Worm (Caenorhabditis elegans) whole organism, L1 larva: Measurements from ENCODE around the gene lig-1.

Experiments
- F16B12.6 ChIP-seq: fragments of 150-350 bp; optimal IDR thresholded peaks from 2 replicates; lab custom pipeline; 2014; ENCODE audit warnings: missing biosample characterization, missing genetic modification characterization
- aly-2 ChIP-seq: fragments of 150-350 bp; optimal IDR thresholded peaks from 2 replicates; lab custom pipeline; 2014; ENCODE audit warnings: missing biosample characterization, missing genetic modification characterization
- ceh-88 ChIP-seq: fragments of 200-800 bp; sonication (Bioruptor generic); IDR thresholded peaks from 2 replicates; pipeline ENCODE4 v1.3.6; 2022; ENCODE audit warnings: missing genetic modification characterization, missing compliant biosample characterization
- ces-1 ChIP-seq: fragments of 150-350 bp; optimal IDR thresholded peaks from 2 replicates; lab custom pipeline; 2014; ENCODE audit warnings: missing biosample characterization, missing genetic modification reagents, missing genetic modification characterization
- efl-1 ChIP-seq, 4 experiments: fragments of 150-350 bp; optimal IDR thresholded peaks in 3 of 4; peaks in 1 of 4; 1 replicate in 1 of 4; 2 replicates in 3 of 4; lab custom pipeline; 2014; ENCODE audit warnings: missing biosample characterization in 2 of 4, missing genetic modification characterization in 2 of 4, missing genetic modification reagents in 2 of 4
- egl-27 ChIP-seq, 2 experiments: fragments of 150-350 bp in 1 of 2; sonication (generic microtip); optimal IDR thresholded peaks; 3 replicates each; lab custom pipeline; 2017 to 2018; ENCODE audit warnings: missing biosample characterization in 2 of 2, missing genetic modification characterization in 2 of 2, missing genetic modification reagents in 2 of 2
- elt-2 ChIP-seq: sonication (generic microtip); optimal IDR thresholded peaks from 2 replicates; lab custom pipeline; 2016; ENCODE audit warnings: missing genetic modification characterization, mild to moderate bottlenecking, inconsistent platforms, missing compliant biosample characterization, missing genetic modification reagents
- ets-5 ChIP-seq: fragments of 200-800 bp; sonication (Bioruptor generic); IDR thresholded peaks from 2 replicates; pipeline ENCODE4 v1.3.6; 2022; ENCODE audit warnings: missing genetic modification characterization, missing compliant biosample characterization
- fkh-4 ChIP-seq: sonication (generic microtip); optimal IDR thresholded peaks from 2 replicates; lab custom pipeline; 2016; ENCODE audit warnings: missing compliant biosample characterization, missing genetic modification characterization, borderline replicate concordance
- grh-1 ChIP-seq: fragments of 200-800 bp; sonication (Bioruptor generic); IDR thresholded peaks from 2 replicates; pipeline ENCODE4 v1.3.6; 2022; ENCODE audit warnings: missing genetic modification reagents, missing genetic modification characterization, missing compliant biosample characterization
- hlh-17 ChIP-seq: fragments of 200-800 bp; sonication (Bioruptor generic); optimal IDR thresholded peaks from 2 replicates; lab custom pipeline; 2018; ENCODE audit warnings: missing genetic modification characterization, mild to moderate bottlenecking, missing compliant biosample characterization, moderate library complexity, borderline replicate concordance
- hlh-4 ChIP-seq: sonication (generic microtip); optimal IDR thresholded peaks from 2 replicates; lab custom pipeline; 2016; ENCODE audit warnings: mild to moderate bottlenecking, missing genetic modification characterization, missing compliant biosample characterization
- isw-1 ChIP-seq: fragments of 200-800 bp; sonication (Bioruptor generic); IDR thresholded peaks from 2 replicates; pipeline ENCODE4 v1.3.6; 2022; ENCODE audit warnings: missing genetic modification characterization, missing compliant biosample characterization
- jun-1 ChIP-seq: fragments of 150-350 bp; optimal IDR thresholded peaks from 2 replicates; lab custom pipeline; 2014; ENCODE audit warnings: missing biosample characterization, missing genetic modification reagents, missing genetic modification characterization
- lin-14 ChIP-seq: fragments of 200-800 bp; sonication (Bioruptor generic); optimal IDR thresholded peaks from 2 replicates; lab custom pipeline; 2018; ENCODE audit warnings: mild to moderate bottlenecking, missing genetic modification characterization, moderate library complexity, missing compliant biosample characterization
- lin-35 ChIP-seq, 2 experiments: fragments of 150-350 bp; optimal IDR thresholded peaks; 2 replicates each; lab custom pipeline; 2014; ENCODE audit warnings: missing biosample characterization in 2 of 2, missing genetic modification characterization in 2 of 2, missing genetic modification reagents in 2 of 2
- lsy-2 ChIP-seq, 2 experiments: fragments of 150-350 bp; optimal IDR thresholded peaks; 2 replicates each; lab custom pipeline; 2014; ENCODE audit warnings: missing biosample characterization in 2 of 2, missing genetic modification characterization in 2 of 2
- mab-9 ChIP-seq: fragments of 200-800 bp; sonication (Bioruptor generic); IDR thresholded peaks from 2 replicates; pipeline ENCODE4 v1.3.6; 2022; ENCODE audit warnings: missing genetic modification reagents, missing genetic modification characterization, missing compliant biosample characterization
- mdl-1 ChIP-seq, 2 experiments: fragments of 150-350 bp; optimal IDR thresholded peaks; 2 replicates each; lab custom pipeline; 2014 to 2017; ENCODE audit warnings: missing biosample characterization in 2 of 2, missing genetic modification characterization in 2 of 2, inconsistent platforms in 1 of 2
- nhr-11 ChIP-seq: fragments of 150-350 bp; optimal IDR thresholded peaks from 2 replicates; lab custom pipeline; 2014; ENCODE audit warnings: missing biosample characterization, missing genetic modification characterization
- nhr-12 ChIP-seq: sonication (generic microtip); optimal IDR thresholded peaks from 2 replicates; lab custom pipeline; 2017; ENCODE audit warnings: missing biosample characterization, missing genetic modification characterization
- nhr-20 ChIP-seq: sonication (generic microtip); optimal IDR thresholded peaks from 2 replicates; lab custom pipeline; 2016; ENCODE audit warnings: mild to moderate bottlenecking, missing genetic modification characterization, missing compliant biosample characterization
- nhr-237 ChIP-seq: fragments of 150-350 bp; optimal IDR thresholded peaks from 2 replicates; lab custom pipeline; 2014; ENCODE audit warnings: missing biosample characterization, missing genetic modification characterization
- nhr-28 ChIP-seq: fragments of 150-350 bp; optimal IDR thresholded peaks from 2 replicates; lab custom pipeline; 2014; ENCODE audit warnings: missing biosample characterization, missing genetic modification characterization
- nhr-47 ChIP-seq: sonication (generic microtip); optimal IDR thresholded peaks from 2 replicates; lab custom pipeline; 2016; ENCODE audit warnings: mild to moderate bottlenecking, missing genetic modification characterization, moderate library complexity, missing compliant biosample characterization
- nhr-71 ChIP-seq: sonication (generic microtip); optimal IDR thresholded peaks from 2 replicates; lab custom pipeline; 2016; ENCODE audit warnings: mild to moderate bottlenecking, missing genetic modification characterization, moderate library complexity, missing compliant biosample characterization
- nhr-84 ChIP-seq: sonication (generic microtip); optimal IDR thresholded peaks from 2 replicates; lab custom pipeline; 2017; ENCODE audit warnings: missing biosample characterization, missing genetic modification characterization
- nhr-85 ChIP-seq: sonication (generic microtip); peaks from one replicate; lab custom pipeline; 2016; ENCODE audit warnings: missing genetic modification characterization, inconsistent platforms, missing compliant biosample characterization
- nhr-90 ChIP-seq: sonication (generic microtip); optimal IDR thresholded peaks from 2 replicates; lab custom pipeline; 2016; ENCODE audit warnings: mild to moderate bottlenecking, missing genetic modification characterization, missing compliant biosample characterization; ENCODE audit not compliant: poor library complexity
- pax-3 ChIP-seq: fragments of 200-800 bp; sonication (Bioruptor generic); optimal IDR thresholded peaks from 2 replicates; lab custom pipeline; 2018; ENCODE audit warnings: mild to moderate bottlenecking, missing genetic modification characterization, moderate library complexity, missing compliant biosample characterization
- pqm-1 ChIP-seq: sonication (generic microtip); optimal IDR thresholded peaks from 3 replicates; lab custom pipeline; 2017; ENCODE audit warnings: missing biosample characterization, missing genetic modification characterization
- snpc-4 ChIP-seq: fragments of 150-350 bp; optimal IDR thresholded peaks from 2 replicates; lab custom pipeline; 2014; ENCODE audit warnings: missing biosample characterization, missing genetic modification characterization
- snu-23 ChIP-seq: sonication (generic microtip); optimal IDR thresholded peaks from 2 replicates; lab custom pipeline; 2016; ENCODE audit warnings: missing genetic modification characterization, missing compliant biosample characterization
- sox-4 ChIP-seq: sonication (generic microtip); optimal IDR thresholded peaks from 2 replicates; lab custom pipeline; 2016; ENCODE audit warnings: missing genetic modification characterization, missing compliant biosample characterization
- sptf-1 ChIP-seq: fragments of 150-350 bp; optimal IDR thresholded peaks from 2 replicates; lab custom pipeline; 2014; ENCODE audit warnings: missing biosample characterization, missing genetic modification characterization
- swsn-7 ChIP-seq: sonication (generic microtip); optimal IDR thresholded peaks from 2 replicates; lab custom pipeline; 2016; ENCODE audit warnings: missing genetic modification characterization, missing compliant biosample characterization
- tlp-1 ChIP-seq: fragments of 150-350 bp; optimal IDR thresholded peaks from 2 replicates; lab custom pipeline; 2014; ENCODE audit warnings: missing biosample characterization, missing genetic modification characterization
- unc-130 ChIP-seq: fragments of 150-350 bp; optimal IDR thresholded peaks from 2 replicates; lab custom pipeline; 2017; ENCODE audit warnings: missing biosample characterization, missing genetic modification characterization, inconsistent platforms
- unc-30 ChIP-seq: sonication (generic microtip); optimal IDR thresholded peaks from 2 replicates; lab custom pipeline; 2017; ENCODE audit warnings: missing biosample characterization, missing genetic modification characterization
- unc-62 ChIP-seq: fragments of 150-350 bp; optimal IDR thresholded peaks from 2 replicates; lab custom pipeline; 2014; ENCODE audit warnings: missing biosample characterization, missing genetic modification reagents, missing genetic modification characterization
- unc-86 ChIP-seq: sonication (generic microtip); optimal IDR thresholded peaks from 2 replicates; lab custom pipeline; 2016; ENCODE audit warnings: missing genetic modification characterization, missing compliant biosample characterization
- xbp-1 ChIP-seq: sonication (generic microtip); optimal IDR thresholded peaks from 2 replicates; lab custom pipeline; 2016; ENCODE audit warnings: missing genetic modification characterization, missing compliant biosample characterization

lig-1 gene

DNA sequence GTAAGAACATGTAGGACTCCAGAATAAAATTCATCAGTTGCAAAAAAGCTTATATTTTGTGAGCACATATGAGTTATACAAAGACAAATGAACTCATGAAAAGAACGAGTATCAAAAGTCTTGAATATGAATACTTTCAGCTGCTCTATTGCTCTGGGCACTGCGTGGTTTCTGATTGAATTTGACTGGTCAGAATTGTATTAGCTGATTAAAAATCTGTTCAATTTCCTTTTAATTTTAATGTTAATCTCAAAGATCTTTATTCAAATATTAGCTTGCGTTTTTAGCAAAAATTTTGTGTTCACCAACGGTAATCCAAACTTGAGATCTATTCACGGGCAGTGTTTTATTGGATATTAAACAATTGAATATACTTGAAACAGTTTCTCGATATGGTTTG lies 15.8 kb upstream of the lig-1 start, which contains the start of gene srh-184:
TSS of gene srh-184 (minus strand) at position 101 of the 400 bp plus-strand sequence.
- no peak for TF ChIP-seq nhr-11
- TF ChIP-seq F16B12.6 (tag; lab: Kevin White, UChicago), result no peak
- TF ChIP-seq unc-130 (tag; lab: Kevin White, UChicago), result no peak
- TF ChIP-seq tlp-1 (tag; lab: Kevin White, UChicago), result no peak
- TF ChIP-seq lsy-2 (tag; optimal IDR thresholded peaks at IDR 0.05; lab: Kevin White, UChicago), result no peak
- TF ChIP-seq pax-3 (tag; lab: Kevin White, UChicago), result no peak
- TF ChIP-seq mab-9 (GFP tag; lab: Robert Waterston, UW), result no peak
- TF ChIP-seq jun-1 (tag; lab: Kevin White, UChicago), result no peak
- TF ChIP-seq nhr-12 (tag; lab: Kevin White, UChicago), result no peak
- no peak for TF ChIP-seq elt-2 (tag; lab: Kevin White, UChicago)
- no peak for TF ChIP-seq nhr-237 (tag; lab: Kevin White, UChicago)
- no peak for TF ChIP-seq nhr-85
- no peak for TF ChIP-seq aly-2 (tag; lab: Kevin White, UChicago)
- no peak for TF ChIP-seq unc-86 (tag; lab: Kevin White, UChicago)
- TF ChIP-seq fkh-4 (tag; lab: Kevin White, UChicago), result no peak
- no peak for TF ChIP-seq hlh-17 (GFP tag; lab: Kevin White, UChicago)
- TF ChIP-seq ceh-88, result no peak
- no peak for TF ChIP-seq xbp-1 (tag; lab: Kevin White, UChicago)
- no peak for TF ChIP-seq unc-30 (tag; lab: Kevin White, UChicago)
- no peak for TF ChIP-seq hlh-4 (tag; lab: Kevin White, UChicago)

- TF ChIP-seq ceh-88 (no peak), swsn-7 (tag; lab: Kevin White, UChicago) (no peak), ces-1 (no peak), nhr-20 (tag; lab: Kevin White, UChicago) (peak; percentile 0), egl-27 (tag; optimal IDR thresholded peaks at IDR 0.05; lab: Kevin White, UChicago) (no peak), sox-4 (tag; lab: Kevin White, UChicago) (no peak), nhr-84 (tag; lab: Kevin White, UChicago) (no peak), sptf-1 (tag; lab: Kevin White, UChicago) (no peak), nhr-47 (tag; lab: Kevin White, UChicago) (no peak), ets-5 (GFP tag; lab: Robert Waterston, UW) (no peak), elt-2 (tag; lab: Kevin White, UChicago) (peak; percentile 94), snu-23 (no peak), mdl-1 (tag; optimal IDR thresholded peaks at IDR 0.05; lab: Kevin White, UChicago) (peak in 1 of 2 experiments; percentile 15), lin-14 (GFP tag; lab: Kevin White, UChicago) (no peak), nhr-90 (tag; lab: Kevin White, UChicago) (peak; percentile 12), isw-1 (no peak), nhr-71 (tag; lab: Kevin White, UChicago) (peak; percentile 25), pqm-1 (tag; lab: Kevin White, UChicago) (peak; percentile 59), unc-130 (tag; lab: Kevin White, UChicago) (no peak), nhr-28 (no peak), lin-35 (GFP tag; optimal IDR thresholded peaks at IDR 0.05; lab: Kevin White, UChicago) (peak in 1 of 2 experiments; percentile 28), efl-1 (optimal IDR thresholded peaks at IDR 0.05; lab: Kevin White, UChicago) (no peak), efl-1 (GFP tag; optimal IDR thresholded peaks at IDR 0.05 in 1 of 2; lab: Kevin White, UChicago) (peak in 1 of 2 experiments; percentile 75), snpc-4 (tag; lab: Kevin White, UChicago) (no peak), unc-62 (no peak), grh-1 (GFP tag; lab: Robert Waterston, UW) (no peak)
Measured at ce11 chrV:10801154-10801553, 12.8 kb upstream of the lig-1 start, which contains the start of gene D1054.18. D1054.18 (minus strand) TSS chrV:10801198.
